Worm (Caenorhabditis elegans): ENCODE measurements around the gene gcy-13.
A peak's percentile ranks its signal among the peaks of the same experiment; 100 is the strongest.

Gene gcy-13

DNA sequence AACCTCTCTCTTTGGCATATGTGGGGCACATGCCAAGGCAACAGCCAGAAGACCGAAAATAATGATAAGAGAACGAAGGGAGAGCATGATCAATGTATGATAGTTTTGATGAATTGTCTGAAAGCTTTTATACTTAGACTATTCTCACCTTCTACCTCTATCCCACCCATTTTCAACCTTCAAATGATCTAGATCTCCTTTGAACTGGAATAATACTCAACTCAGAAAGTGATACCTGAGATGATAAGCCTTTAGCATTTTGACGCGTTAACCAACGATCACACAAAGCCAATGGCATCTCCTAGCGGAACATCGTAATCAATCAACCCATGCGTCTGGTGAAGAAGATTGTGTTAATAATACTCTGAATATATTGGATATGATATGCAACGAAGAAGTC lies 35.2 kb upstream of the gcy-13 start, which contains the start of gene K01D12.9:
Gene K01D12.9 (minus strand): TSS at position 101 of the 400 bp plus-strand sequence.
- TF ChIP-seq nhr-28 (tag; optimal IDR thresholded peaks at IDR 0.05) (no peak), F37D6.2 (tag; optimal IDR thresholded peaks at IDR 0.05) (no peak), nhr-48 (tag; optimal IDR thresholded peaks at IDR 0.05) (peak; percentile 2)

DNA sequence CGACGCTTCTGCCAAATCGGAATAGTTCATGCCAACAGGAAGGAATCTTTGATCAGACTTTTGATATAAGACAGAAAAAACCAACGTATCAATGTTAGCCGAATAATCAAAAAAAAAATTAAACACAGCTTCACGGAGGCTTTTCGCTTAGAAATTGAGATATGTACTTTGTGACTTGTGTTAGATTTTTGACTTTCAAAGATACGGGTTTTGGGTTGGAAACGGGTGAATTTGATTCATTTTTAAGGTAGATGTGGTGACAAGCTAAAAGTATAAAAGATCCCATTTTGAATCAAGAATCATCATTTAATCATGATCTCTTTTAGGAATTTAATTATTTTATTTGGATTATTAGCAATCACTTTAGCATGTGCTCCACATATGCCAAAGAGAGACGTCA lies 33.0 kb upstream of the gcy-13 start, which contains the start of gene K01D12.8:
Gene K01D12.8 (plus strand): TSS at position 301 of the 400 bp plus-strand sequence.
- TF ChIP-seq saeg-2 (GFP tag; IDR thresholded peaks at IDR 0.05) (no peak), unc-62 (GFP tag; optimal IDR thresholded peaks at IDR 0.05 in 1 of 2) (peak in 1 of 2 experiments; percentile 32), unc-62 (tag; optimal IDR thresholded peaks at IDR 0.05) (no peak), Y5F2A.4 (GFP tag; optimal IDR thresholded peaks at IDR 0.05) (no peak)

DNA sequence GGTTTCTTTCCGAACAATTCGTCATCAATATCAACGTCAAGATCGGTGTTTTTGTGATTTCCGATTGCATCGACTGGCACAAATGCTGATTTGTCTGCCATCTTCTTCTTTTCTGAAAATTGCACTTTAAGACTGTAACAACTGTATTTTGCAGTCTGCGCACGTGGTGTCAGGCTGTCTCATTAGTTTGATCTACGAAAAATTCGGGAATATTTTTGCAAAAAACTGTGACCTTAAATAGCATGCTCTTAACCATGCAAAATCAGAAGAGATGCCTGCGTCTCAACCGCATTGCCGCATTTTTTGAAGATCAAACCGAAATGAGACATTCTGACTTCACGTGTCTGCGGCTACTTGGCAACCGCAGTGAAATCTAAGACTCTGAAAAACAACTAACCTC lies 32.0 kb upstream of the gcy-13 start, which contains the start of gene K01D12.7:
Gene K01D12.7 (minus strand): TSS at position 101 of the 400 bp plus-strand sequence.
- TF ChIP-seq Y48G9A.11 (GFP tag; IDR thresholded peaks at IDR 0.05), result no peak
- no peak for TF ChIP-seq ama-1 (optimal IDR thresholded peaks at IDR 0.05)
- no peak for TF ChIP-seq rbr-2 (tag; optimal IDR thresholded peaks at IDR 0.05)
- TF ChIP-seq spr-3 (GFP tag; optimal IDR thresholded peaks at IDR 0.05), result no peak
- no peak for TF ChIP-seq saeg-2 (GFP tag; IDR thresholded peaks at IDR 0.05)
- no peak for TF ChIP-seq ces-1 (GFP tag; optimal IDR thresholded peaks at IDR 0.05)
- no peak for TF ChIP-seq F44E2.7 (GFP tag; IDR thresholded peaks at IDR 0.05)
- TF ChIP-seq spr-1 (tag; optimal IDR thresholded peaks at IDR 0.05), result no peak
- no peak for TF ChIP-seq unc-62 (GFP tag; optimal IDR thresholded peaks at IDR 0.05 in 1 of 2)
- no peak for TF ChIP-seq unc-62 (tag; optimal IDR thresholded peaks at IDR 0.05)
- TF ChIP-seq lin-39 (tag; optimal IDR thresholded peaks at IDR 0.05), result no peak
- no peak for TF ChIP-seq zip-11 (GFP tag; IDR thresholded peaks at IDR 0.05)
- no peak for TF ChIP-seq ceh-82 (tag; optimal IDR thresholded peaks at IDR 0.05)
- TF ChIP-seq ctbp-1 (GFP tag; IDR thresholded peaks at IDR 0.05), result no peak
- TF ChIP-seq skn-1 (tag; optimal IDR thresholded peaks at IDR 0.05), result no peak

DNA sequence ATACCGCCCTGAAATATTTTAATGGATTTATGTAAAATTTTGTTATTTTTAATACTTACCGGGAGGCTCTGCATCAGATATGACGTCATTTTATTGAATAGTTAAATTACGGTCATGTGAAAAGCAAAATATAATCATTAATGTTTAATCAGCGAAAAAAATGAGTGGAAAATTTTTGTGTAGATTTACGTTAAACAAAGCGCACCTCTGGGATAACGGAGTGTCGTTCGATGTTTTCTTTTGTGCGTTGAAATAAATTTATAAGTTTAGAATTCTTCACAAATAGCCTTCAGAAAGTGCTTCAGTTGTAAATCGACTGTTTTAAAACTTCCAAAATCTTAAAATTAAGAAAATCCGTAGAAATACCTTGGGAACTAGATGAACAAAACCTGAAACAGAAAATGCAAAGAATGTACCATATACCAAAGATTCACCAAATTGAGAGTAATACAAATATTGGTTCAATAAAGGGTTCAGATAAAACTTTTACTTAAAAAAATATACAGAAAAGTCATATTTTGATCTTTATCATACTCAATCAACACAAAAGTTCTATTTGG lies 31.4 kb upstream of the gcy-13 start, which contains the start of the genes K01D12.20 and miga-1:
Gene K01D12.20 (minus strand): TSS at position 138 of the 560 bp plus-strand sequence.
Gene miga-1 (minus strand): TSS at position 183 of the 560 bp plus-strand sequence.
- peak; percentile 78 for TF ChIP-seq R02D3.7 (tag; optimal IDR thresholded peaks at IDR 0.05)
- no peak for TF ChIP-seq F44E2.7 (GFP tag; IDR thresholded peaks at IDR 0.05)
- TF ChIP-seq lin-1 (GFP tag; IDR thresholded peaks at IDR 0.05), result no peak
- TF ChIP-seq nhr-6 (tag; optimal IDR thresholded peaks at IDR 0.05), result peak; percentile 92
- peak; percentile 42 for TF ChIP-seq hlh-30 (tag; optimal IDR thresholded peaks at IDR 0.05; ENCODE audit: insufficient read depth)
- TF ChIP-seq saeg-2 (GFP tag; IDR thresholded peaks at IDR 0.05), result no peak
- peak; percentile 4 for TF ChIP-seq rbr-2 (tag; optimal IDR thresholded peaks at IDR 0.05)
- TF ChIP-seq tra-1 (GFP tag; IDR thresholded peaks at IDR 0.05), result no peak
- peak; percentile 97 for TF ChIP-seq Y48G9A.11 (GFP tag; IDR thresholded peaks at IDR 0.05)
- TF ChIP-seq lir-3 (tag; optimal IDR thresholded peaks at IDR 0.05), result no peak
- TF ChIP-seq aha-1 (tag), result peak; percentile 69
- no peak for TF ChIP-seq nhr-11 (tag; optimal IDR thresholded peaks at IDR 0.05)
- TF ChIP-seq daf-16 (GFP tag; optimal IDR thresholded peaks at IDR 0.05), result no peak
- TF ChIP-seq daf-16 (tag; optimal IDR thresholded peaks at IDR 0.05), result peak; percentile 38
- TF ChIP-seq ceh-20 (GFP tag; IDR thresholded peaks at IDR 0.05), result no peak
- peak; percentile 97 for TF ChIP-seq T20F7.1 (GFP tag; optimal IDR thresholded peaks at IDR 0.05)

DNA sequence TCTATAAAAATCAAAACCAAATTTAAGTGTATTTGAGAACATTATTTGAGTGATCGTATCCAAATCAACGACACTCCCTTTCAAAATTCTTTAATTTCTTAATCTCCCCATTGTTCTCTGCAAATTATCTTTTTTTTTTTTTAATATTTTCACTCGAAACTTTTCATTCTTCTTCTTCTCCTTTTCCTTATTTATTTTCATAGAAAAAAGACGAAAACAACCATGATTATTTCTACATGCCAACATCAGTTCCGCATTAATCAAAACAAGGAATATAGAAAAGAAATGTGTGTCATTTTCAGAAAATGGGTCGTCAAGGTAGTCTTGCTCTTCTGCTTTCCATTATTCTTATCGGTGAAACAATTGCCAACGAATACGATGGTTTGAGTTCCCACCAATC lies 28.2 kb upstream of the gcy-13 start, which contains the start of gene K01D12.5:
Gene K01D12.5 (plus strand): TSS at position 301 of the 400 bp plus-strand sequence.
- TF ChIP-seq ceh-44 (GFP tag; IDR thresholded peaks at IDR 0.05), result no peak

DNA sequence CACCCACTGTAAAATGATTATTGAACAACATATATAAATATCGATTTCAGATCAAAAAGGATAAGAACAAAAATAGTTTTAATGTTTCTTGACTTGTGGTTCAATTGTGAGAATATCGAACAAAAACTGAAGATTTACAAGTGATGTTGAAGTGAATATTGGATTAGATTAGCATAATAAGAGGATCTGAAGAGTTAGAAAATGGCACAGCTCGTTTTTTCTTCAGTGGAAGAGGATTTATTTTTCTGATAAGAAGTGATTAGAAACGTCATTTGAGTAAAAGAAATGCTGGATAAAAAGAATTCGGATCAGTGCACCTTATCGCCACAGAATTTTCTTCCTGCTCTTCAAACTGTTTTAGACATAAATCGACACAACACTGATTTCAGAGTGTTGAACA lies 26.4 kb upstream of the gcy-13 start, which contains the start of gene twk-14:
Gene twk-14 (minus strand): TSS at position 8 of the 400 bp plus-strand sequence.
- TF ChIP-seq vab-7 (GFP tag; IDR thresholded peaks at IDR 0.05), result no peak
- TF ChIP-seq unc-62 (GFP tag; optimal IDR thresholded peaks at IDR 0.05 in 1 of 2), result peak in 1 of 2 experiments; percentile 25
- TF ChIP-seq unc-62 (tag; optimal IDR thresholded peaks at IDR 0.05), result no peak
- TF ChIP-seq nhr-111 (GFP tag; optimal IDR thresholded peaks at IDR 0.05), result no peak
- TF ChIP-seq aha-1 (tag), result no peak

Data from whole organism, L4 larva.